Fruit fly (Drosophila melanogaster): ENCODE measurements around the gene ERR.

Gene ERR

DNA sequence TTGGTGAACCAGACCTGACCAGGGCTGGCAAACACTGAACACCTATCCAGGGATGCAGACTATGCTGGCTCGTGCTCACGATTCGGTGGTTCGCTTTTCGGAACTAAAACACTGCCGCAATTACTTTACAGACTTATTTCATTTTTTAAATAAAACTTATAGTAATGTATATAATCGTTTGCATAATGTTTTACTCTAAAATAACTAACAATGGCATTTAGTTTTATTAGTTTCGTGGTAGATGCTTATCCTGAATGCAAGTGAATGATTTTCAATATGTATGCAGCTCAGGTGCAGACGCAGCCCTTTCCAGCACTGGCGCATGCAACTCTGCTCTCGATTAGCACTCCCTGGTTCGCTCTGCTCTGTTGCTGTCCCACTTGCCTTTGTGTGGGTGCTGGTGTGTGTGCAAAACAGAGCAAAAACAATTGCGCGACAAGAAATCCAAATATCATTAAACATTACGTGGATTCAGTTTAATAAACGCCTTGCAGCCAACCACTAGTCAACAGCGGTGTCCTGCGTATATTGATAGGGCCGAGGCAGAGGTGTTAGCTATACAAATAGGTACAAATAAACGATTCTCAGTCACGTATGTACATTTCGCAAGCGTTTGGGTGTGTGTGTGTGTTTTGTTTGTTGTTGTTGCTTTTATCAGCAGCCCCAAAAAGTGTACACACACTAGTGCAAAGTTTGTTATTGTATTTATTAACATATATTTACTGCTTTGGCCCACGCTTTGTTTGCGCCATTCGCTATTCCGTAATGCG, at the start of gene ERR, which contains the start of gene Atg18a (continued):
- TF ChIP-seq Lpt (GFP tag; optimal IDR thresholded peaks at IDR 0.05) (peak; percentile 73), CG3919 (GFP tag; optimal IDR thresholded peaks at IDR 0.05) (peak; percentile 85), CG32006 (GFP tag; optimal IDR thresholded peaks at IDR 0.05) (peak; percentile 89), net (GFP tag; optimal IDR thresholded peaks at IDR 0.05) (peak; percentile 67), CG4318 (GFP tag; optimal IDR thresholded peaks at IDR 0.05) (peak; percentile 85), esn (GFP tag; optimal IDR thresholded peaks at IDR 0.05) (peak; percentile 88), Eip93F (GFP tag; optimal IDR thresholded peaks at IDR 0.05) (no peak), lz (GFP tag; optimal IDR thresholded peaks at IDR 0.05) (peak; percentile 91), Ets21C (GFP tag; optimal IDR thresholded peaks at IDR 0.05) (peak; percentile 87), svp (GFP tag) (no peak)

DNA sequence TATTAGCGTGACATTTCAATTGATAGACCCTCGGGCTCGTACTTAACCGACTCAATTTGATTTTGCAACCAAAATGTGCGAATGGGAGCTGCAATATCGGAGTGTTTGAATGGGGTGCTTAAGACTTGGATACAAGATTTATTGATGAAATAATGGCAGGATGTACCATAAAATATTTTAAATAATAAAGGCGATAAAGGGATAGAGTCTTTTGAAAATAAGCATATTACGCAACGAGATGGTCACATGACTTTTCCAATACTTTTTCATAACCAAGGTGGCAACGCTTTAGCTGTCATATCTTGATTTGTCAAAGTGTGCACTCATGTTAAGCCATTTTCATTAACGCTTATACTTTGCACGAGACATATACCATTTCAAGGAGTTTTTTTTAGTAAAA, 42.5 kb upstream of the ERR start, which contains the start of gene eIF4E3:
eIF4E3 (plus strand) TSS at position 301 of the 400 bp plus-strand sequence.
- TF ChIP-seq OdsH (GFP tag; optimal IDR thresholded peaks at IDR 0.05) (no peak), CG9139 (GFP tag; optimal IDR thresholded peaks at IDR 0.05) (no peak), esn (GFP tag; optimal IDR thresholded peaks at IDR 0.05) (no peak)

dm6 chr3L:8221835-8222234, 35.4 kb upstream of the ERR start, which contains the start of gene CG13678:
TSS of gene CG13678 (plus strand) at chr3L:8222141.
- TF ChIP-seq Sox14 (GFP tag; optimal IDR thresholded peaks at IDR 0.05) (no peak), CG8319 (GFP tag; optimal IDR thresholded peaks at IDR 0.05) (no peak), net (GFP tag; optimal IDR thresholded peaks at IDR 0.05) (no peak), achi (GFP tag; optimal IDR thresholded peaks at IDR 0.05) (no peak), CG32006 (GFP tag; optimal IDR thresholded peaks at IDR 0.05) (no peak), topi (GFP tag; optimal IDR thresholded peaks at IDR 0.05) (no peak), esn (GFP tag; optimal IDR thresholded peaks at IDR 0.05) (no peak), CG6163 (GFP tag; IDR thresholded peaks at IDR 0.05) (no peak), CG3919 (GFP tag; optimal IDR thresholded peaks at IDR 0.05) (no peak)

dm6 chr3L:8219687-8220086, 33.2 kb upstream of the ERR start:
- TF ChIP-seq CG11762 (GFP tag; optimal IDR thresholded peaks at IDR 0.05; ENCODE audit: insufficient read depth) (no peak), Blimp-1 (GFP tag; optimal IDR thresholded peaks at IDR 0.05) (no peak)

dm6 chr3L:8218883-8219282, 32.4 kb upstream of the ERR start, which contains the start of gene CG13674:
TSS of gene CG13674 (minus strand) at chr3L:8218983.
- no peak for TF ChIP-seq svp (GFP tag)

DNA sequence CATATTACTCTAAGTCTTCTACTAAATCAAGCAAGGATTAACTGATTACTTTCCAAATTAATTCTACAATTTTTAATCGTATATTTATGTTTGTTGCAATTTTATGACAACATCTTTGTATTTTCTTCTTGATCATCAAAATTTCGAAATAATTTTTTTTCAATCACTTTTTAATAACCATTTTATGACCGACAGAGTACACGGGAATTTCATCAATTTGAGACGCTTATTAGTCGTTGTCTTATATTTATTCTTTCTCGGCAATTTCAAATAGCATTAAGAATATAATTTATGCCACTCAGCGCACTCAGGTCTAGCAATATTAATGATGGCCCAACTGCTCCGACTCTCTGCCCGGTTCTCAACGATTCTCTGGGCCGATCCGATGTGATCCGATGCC, 28.5 kb upstream of the ERR start, which contains the start of gene CG8012:
CG8012 (plus strand) TSS at position 301 of the 400 bp plus-strand sequence.
- TF ChIP-seq CG16779 (tag; optimal IDR thresholded peaks at IDR 0.05) (no peak), CG10669 (GFP tag; optimal IDR thresholded peaks at IDR 0.05) (no peak), CG11762 (GFP tag; optimal IDR thresholded peaks at IDR 0.05; ENCODE audit: insufficient read depth) (no peak), CG11902 (GFP tag; optimal IDR thresholded peaks at IDR 0.05) (no peak), Hr39 (GFP tag; optimal IDR thresholded peaks at IDR 0.05) (no peak), CG6808 (GFP tag; optimal IDR thresholded peaks at IDR 0.05) (no peak), dsx (GFP tag; optimal IDR thresholded peaks at IDR 0.05; ENCODE audit: poor library complexity, severe bottlenecking) (no peak)

DNA sequence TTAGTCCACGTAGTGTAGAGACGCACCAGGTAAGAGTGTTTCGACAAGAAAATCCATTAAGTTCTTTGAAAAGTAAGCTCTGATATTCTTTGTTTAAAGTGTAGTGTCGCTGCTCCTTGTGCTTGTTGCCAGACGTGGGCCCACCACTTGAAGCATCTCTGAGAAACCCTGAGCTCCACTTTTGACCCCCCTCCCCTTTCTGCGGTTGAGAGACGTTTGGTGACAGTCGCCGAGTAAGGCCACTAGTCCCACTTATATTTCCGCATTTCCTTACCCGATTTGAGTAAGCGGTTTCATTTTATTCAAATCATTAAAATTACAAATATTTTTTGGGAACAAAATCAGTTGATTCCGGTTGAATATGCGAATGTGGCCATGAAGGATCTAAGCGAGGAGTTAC, 25.1 kb upstream of the ERR start, which contains the start of gene CG8006:
CG8006 (plus strand) TSS at position 301 of the 400 bp plus-strand sequence.
- TF ChIP-seq Ets21C (GFP tag; optimal IDR thresholded peaks at IDR 0.05) (no peak), CG10669 (GFP tag; optimal IDR thresholded peaks at IDR 0.05) (no peak), cyc (GFP tag; optimal IDR thresholded peaks at IDR 0.05) (no peak)
